Fruit fly (Drosophila melanogaster) whole organism, embryonic: ENCODE data around the gene CG14219.
A peak's percentile ranks its signal among the peaks of the same experiment; 100 is the strongest.

Experiments used
- Ada2b ChIP-seq: fragments of 200-800 bp; sonication (Bioruptor generic); IDR thresholded peaks from 2 replicates; pipeline ENCODE4 v1.3.6; 2022; ENCODE audit warnings: missing biosample characterization, missing genetic modification characterization
- Adf1 ChIP-seq: fragments of 200-800 bp; sonication (Bioruptor generic); IDR thresholded peaks from 2 replicates; pipeline ENCODE4 v1.3.6; 2022; ENCODE audit warnings: missing biosample characterization, missing genetic modification characterization
- Aef1 ChIP-seq: fragments of 200-800 bp; sonication (Bioruptor generic); IDR thresholded peaks from 3 replicates; pipeline ENCODE4 v1.3.6; 2022; ENCODE audit warnings: missing biosample characterization, missing genetic modification characterization
- CG10147 ChIP-seq: fragments of 200-800 bp; sonication (Bioruptor generic); optimal IDR thresholded peaks from 2 replicates; lab custom pipeline; 2019; ENCODE audit warnings: missing biosample characterization, mild to moderate bottlenecking, missing genetic modification characterization, moderate library complexity
- CG12155 ChIP-seq: fragments of 200-800 bp; sonication (Bioruptor generic); optimal IDR thresholded peaks from 3 replicates; lab custom pipeline; 2016; ENCODE audit warnings: missing biosample characterization, missing genetic modification characterization
- CG14667 ChIP-seq: fragments of 200-800 bp; sonication (Bioruptor generic); IDR thresholded peaks from 2 replicates; pipeline ENCODE4 v1.3.6; 2022; ENCODE audit warnings: missing biosample characterization, missing genetic modification characterization
- CG15479 ChIP-seq: fragments of 200-800 bp; sonication (Bioruptor generic); optimal IDR thresholded peaks from 3 replicates; lab custom pipeline; 2019; ENCODE audit warnings: missing biosample characterization, mild to moderate bottlenecking, missing genetic modification characterization, moderate library complexity
- CG16779 ChIP-seq: fragments of 200-800 bp; sonication (Bioruptor generic); IDR thresholded peaks from 2 replicates; pipeline ENCODE4 v1.3.6; 2022; ENCODE audit warnings: missing biosample characterization, missing genetic modification characterization
- CG17568 ChIP-seq: fragments of 200-800 bp; sonication (Bioruptor generic); optimal IDR thresholded peaks from 2 replicates; lab custom pipeline; 2018; ENCODE audit warnings: missing biosample characterization, mild to moderate bottlenecking, missing genetic modification characterization, moderate library complexity
- CG18599 ChIP-seq: fragments of 200-800 bp; sonication (Bioruptor generic); optimal IDR thresholded peaks from 3 replicates; lab custom pipeline; 2017; ENCODE audit warnings: missing biosample characterization, missing genetic modification characterization, mild to moderate bottlenecking, moderate library complexity, missing genetic modification reagents
- CG32532 ChIP-seq: fragments of 200-800 bp; sonication (Bioruptor generic); IDR thresholded peaks from 2 replicates; pipeline ENCODE4 v1.3.6; 2022; ENCODE audit warnings: missing biosample characterization, missing genetic modification characterization
- CG34376 ChIP-seq: fragments of 200-800 bp; sonication (Bioruptor generic); optimal IDR thresholded peaks from 2 replicates; lab custom pipeline; 2018; ENCODE audit warnings: missing biosample characterization, mild to moderate bottlenecking, missing genetic modification characterization
- CG34422 ChIP-seq: fragments of 200-800 bp; sonication (Bioruptor generic); IDR thresholded peaks from 3 replicates; pipeline ENCODE4 v1.3.6; 2022; ENCODE audit warnings: missing biosample characterization, missing genetic modification characterization
- CG3995 ChIP-seq: fragments of 200-800 bp; sonication (Bioruptor generic); optimal IDR thresholded peaks from 3 replicates; lab custom pipeline; 2016; ENCODE audit warnings: missing biosample characterization, missing genetic modification characterization
- CG4617 ChIP-seq: fragments of 200-800 bp; sonication (Bioruptor generic); optimal IDR thresholded peaks from 3 replicates; lab custom pipeline; 2016; ENCODE audit warnings: missing biosample characterization, missing genetic modification characterization, borderline replicate concordance
- CG5953 ChIP-seq: fragments of 200-800 bp; sonication (Bioruptor generic); IDR thresholded peaks from 2 replicates; pipeline ENCODE4 v1.3.6; 2022; ENCODE audit warnings: missing biosample characterization, missing genetic modification characterization
- CG6654 ChIP-seq: fragments of 200-800 bp; sonication (Bioruptor generic); optimal IDR thresholded peaks from 2 replicates; lab custom pipeline; 2017; ENCODE audit warnings: missing biosample characterization, mild to moderate bottlenecking, missing genetic modification characterization
- CG9215 ChIP-seq: fragments of 200-800 bp; sonication (Bioruptor generic); IDR thresholded peaks from 2 replicates; pipeline ENCODE4 v1.3.6; 2022; ENCODE audit warnings: missing biosample characterization, missing genetic modification characterization
- CHES-1-like ChIP-seq: fragments of 200-800 bp; sonication (Bioruptor generic); optimal IDR thresholded peaks from 2 replicates; lab custom pipeline; 2016; ENCODE audit warnings: missing biosample characterization, missing genetic modification characterization
- Dll ChIP-seq: fragments of 200-800 bp; sonication (Bioruptor generic); IDR thresholded peaks from 4 replicates; pipeline ENCODE4 v1.3.6; 2022; ENCODE audit warnings: missing biosample characterization, missing genetic modification characterization; ENCODE audit not compliant: partially characterized antibody
- Fer2 ChIP-seq: fragments of 200-800 bp; sonication (Bioruptor generic); optimal IDR thresholded peaks from 2 replicates; lab custom pipeline; 2018; ENCODE audit warnings: missing biosample characterization, mild to moderate bottlenecking, missing genetic modification characterization, moderate library complexity
- Hey ChIP-seq: fragments of 200-800 bp; sonication (Bioruptor generic); optimal IDR thresholded peaks from 3 replicates; lab custom pipeline; 2018; ENCODE audit warnings: missing biosample characterization, mild to moderate bottlenecking, missing genetic modification characterization
- Hr39 ChIP-seq: fragments of >200 bp; optimal IDR thresholded peaks from 2 replicates; lab custom pipeline; 2017
- NC2α ChIP-seq: fragments of 200-800 bp; sonication (Bioruptor generic); optimal IDR thresholded peaks from 2 replicates; lab custom pipeline; 2016; ENCODE audit warnings: missing biosample characterization, missing genetic modification characterization
- Nf-YB ChIP-seq: fragments of 200-800 bp; sonication (Bioruptor generic); optimal IDR thresholded peaks from 3 replicates; lab custom pipeline; 2019; ENCODE audit warnings: missing biosample characterization, mild to moderate bottlenecking, missing genetic modification characterization, moderate library complexity
- Oaz ChIP-seq: fragments of 200-800 bp; sonication (Bioruptor generic); IDR thresholded peaks from 2 replicates; pipeline ENCODE4 v1.3.6; 2022; ENCODE audit warnings: missing biosample characterization, missing genetic modification characterization
- Optix ChIP-seq: fragments of 200-800 bp; sonication (Bioruptor generic); IDR thresholded peaks from 3 replicates; pipeline ENCODE4 v1.3.6; 2022; ENCODE audit warnings: missing biosample characterization, missing genetic modification characterization
- PHDP ChIP-seq: fragments of 200-800 bp; sonication (Bioruptor generic); optimal IDR thresholded peaks from 3 replicates; lab custom pipeline; 2018; ENCODE audit warnings: missing biosample characterization, mild to moderate bottlenecking, missing genetic modification characterization, moderate library complexity
- Sin3A ChIP-seq: fragments of >200 bp; optimal IDR thresholded peaks from 2 replicates; lab custom pipeline; 2018
- Trl ChIP-seq, 3 experiments: fragments of >200 bp in 2 of 3; fragments of 200-800 bp in 1 of 3; sonication (Bioruptor generic) in 1 of 3; optimal IDR thresholded peaks; 2 replicates in 1 of 3; 3 replicates in 2 of 3; lab custom pipeline; 2016 to 2017; ENCODE audit warnings: missing biosample characterization in 1 of 3, missing genetic modification characterization in 1 of 3
- YL-1 ChIP-seq: fragments of 200-800 bp; sonication (Bioruptor generic); optimal IDR thresholded peaks from 3 replicates; lab custom pipeline; 2017; ENCODE audit warnings: missing biosample characterization, mild to moderate bottlenecking, missing genetic modification characterization
- amos ChIP-seq: fragments of 200-800 bp; sonication (Bioruptor generic); IDR thresholded peaks from 2 replicates; pipeline ENCODE4 v1.3.6; 2022; ENCODE audit warnings: missing biosample characterization, missing genetic modification characterization; ENCODE audit not compliant: partially characterized antibody
- bbx ChIP-seq: fragments of 200-800 bp; sonication (Bioruptor generic); IDR thresholded peaks from 2 replicates; pipeline ENCODE4 v1.3.6; 2022; ENCODE audit warnings: missing biosample characterization, missing genetic modification characterization; ENCODE audit not compliant: partially characterized antibody
- ci ChIP-seq: fragments of 200-800 bp; sonication (Bioruptor generic); IDR thresholded peaks from 3 replicates; pipeline ENCODE4 v1.3.6; 2022; ENCODE audit warnings: missing biosample characterization, missing genetic modification characterization
- croc ChIP-seq: fragments of 200-800 bp; sonication (Bioruptor generic); conservative IDR thresholded peaks from 3 replicates; pipeline ENCODE4 v1.3.6; 2022; ENCODE audit warnings: missing biosample characterization, missing genetic modification characterization
- danr ChIP-seq: fragments of 200-800 bp; sonication (Bioruptor generic); IDR thresholded peaks from 2 replicates; pipeline ENCODE4 v1.3.6; 2022; ENCODE audit warnings: missing biosample characterization, missing genetic modification characterization
- ftz-f1 ChIP-seq: fragments of 200-800 bp; sonication (Bioruptor generic); optimal IDR thresholded peaks from 2 replicates; lab custom pipeline; 2016; ENCODE audit warnings: missing biosample characterization, missing genetic modification characterization
- gt ChIP-seq: fragments of 200-800 bp; sonication (Bioruptor generic); IDR thresholded peaks from 2 replicates; pipeline ENCODE4 v1.3.6; 2022; ENCODE audit warnings: missing biosample characterization, missing genetic modification characterization
- her ChIP-seq: fragments of 200-800 bp; sonication (Bioruptor generic); optimal IDR thresholded peaks from 2 replicates; lab custom pipeline; 2016; ENCODE audit warnings: missing biosample characterization, missing genetic modification characterization
- lmd ChIP-seq: fragments of 200-800 bp; sonication (Bioruptor generic); IDR thresholded peaks from 2 replicates; pipeline ENCODE4 v1.3.6; 2022; ENCODE audit warnings: missing biosample characterization, missing genetic modification characterization
- mam ChIP-seq: fragments of 200-800 bp; sonication (Bioruptor generic); optimal IDR thresholded peaks from 3 replicates; lab custom pipeline; 2016; ENCODE audit warnings: missing biosample characterization, missing genetic modification characterization
- nerfin-1 ChIP-seq: fragments of 200-800 bp; sonication (Bioruptor generic); optimal IDR thresholded peaks from 3 replicates; lab custom pipeline; 2019; ENCODE audit warnings: missing biosample characterization, mild to moderate bottlenecking, missing genetic modification characterization, moderate library complexity
- nom ChIP-seq: fragments of 200-800 bp; sonication (Bioruptor generic); optimal IDR thresholded peaks from 2 replicates; lab custom pipeline; 2017; ENCODE audit warnings: missing biosample characterization, missing genetic modification characterization, mild to moderate bottlenecking, moderate library complexity, missing genetic modification reagents
- prd ChIP-seq, 3 experiments: fragments of >200 bp in 2 of 3; fragments of 200-800 bp in 1 of 3; sonication (Bioruptor generic) in 1 of 3; optimal IDR thresholded peaks in 2 of 3; IDR thresholded peaks in 1 of 3; 2 replicates in 2 of 3; 3 replicates in 1 of 3; pipeline versions ENCODE4 v1.3.6 to Lab custom; 2017 to 2022; ENCODE audit warnings: missing biosample characterization in 1 of 3, missing genetic modification characterization in 1 of 3
- psq ChIP-seq: fragments of 200-800 bp; sonication (Bioruptor generic); optimal IDR thresholded peaks from 2 replicates; lab custom pipeline; 2017; ENCODE audit warnings: missing biosample characterization, missing genetic modification characterization
- unpg ChIP-seq: fragments of 200-800 bp; sonication (Bioruptor generic); optimal IDR thresholded peaks from 3 replicates; lab custom pipeline; 2018; ENCODE audit warnings: missing biosample characterization, mild to moderate bottlenecking, missing genetic modification characterization, moderate library complexity
- wdn ChIP-seq: fragments of 200-800 bp; sonication (Bioruptor generic); IDR thresholded peaks from 2 replicates; pipeline ENCODE4 v1.3.6; 2022; ENCODE audit warnings: missing biosample characterization, missing genetic modification characterization
- zen2 ChIP-seq: fragments of 200-800 bp; sonication (Bioruptor generic); IDR thresholded peaks from 3 replicates; pipeline ENCODE4 v1.3.6; 2022; ENCODE audit warnings: missing biosample characterization, missing genetic modification characterization; ENCODE audit not compliant: partially characterized antibody

CG14219 gene

dm6 chrX:19637002-19637420, 47.0 kb upstream of the CG14219 start (continued):
- 0 out of 2 replicates have a peak, but pooled peaks have one; percentile 24 for TF ChIP-seq bbx (GFP tag; lab: Robert Waterston, UW)
- peak; percentile 51 for TF ChIP-seq YL-1
- TF ChIP-seq CG6654, result no peak
- no peak for TF ChIP-seq CG4617 (GFP tag; lab: Kevin White, UChicago)
- no peak for TF ChIP-seq her (GFP tag; lab: Kevin White, UChicago)
- peak; percentile 69 for TF ChIP-seq psq (GFP tag; lab: Kevin White, UChicago)
- TF ChIP-seq NC2α (GFP tag; lab: Kevin White, UChicago), result no peak

- TF ChIP-seq YL-1 (peak; percentile 44), CG32532 (no peak; the same call in 1 of the 2 replicates), unpg (GFP tag; lab: Kevin White, UChicago) (no peak), CG5953 (GFP tag; lab: Robert Waterston, UW) (no peak), CG16779 (no peak), CG18599 (GFP tag; lab: Kevin White, UChicago) (no peak), ci (GFP tag; lab: Robert Waterston, UW) (peak; percentile 70; the same call in 2 of the 3 replicates), CG3995 (GFP tag; lab: Kevin White, UChicago) (no peak), CG15479 (GFP tag; lab: Kevin White, UChicago) (peak; percentile 55), CG34376 (GFP tag; lab: Kevin White, UChicago) (peak; percentile 43), amos (GFP tag; lab: Robert Waterston, UW) (peak; percentile 51; the same call in 1 of the 2 replicates), CHES-1-like (GFP tag; lab: Kevin White, UChicago) (no peak), Fer2 (no peak), croc (no peak), Oaz (no peak), nerfin-1 (tag; lab: Kevin White, UChicago) (peak; percentile 20), prd (optimal IDR thresholded peaks at IDR 0.05; lab: Kevin White, UChicago) (no peak), prd (GFP tag; IDR thresholded peaks at IDR 0.05; lab: Robert Waterston, UW) (no peak), Nf-YB (GFP tag; lab: Kevin White, UChicago) (no peak), CG34422 (peak; percentile 75; the same call in 1 of the 3 replicates), Trl (optimal IDR thresholded peaks at IDR 0.05; lab: Kevin White, UChicago) (peak; percentile 84 to 92), Trl (GFP tag; optimal IDR thresholded peaks at IDR 0.05; lab: Kevin White, UChicago) (no peak), wdn (no peak), Ada2b (GFP tag; lab: Robert Waterston, UW) (no peak), Hr39 (lab: Kevin White, UChicago) (no peak), PHDP (tag; lab: Kevin White, UChicago) (no peak), CG12155 (GFP tag; lab: Kevin White, UChicago) (peak; percentile 51), Dll (GFP tag; lab: Robert Waterston, UW) (0 out of 4 replicates have a peak, but pooled peaks have one; percentile 28), bbx (GFP tag; lab: Robert Waterston, UW) (peak; percentile 47), CG14667 (no peak), ftz-f1 (GFP tag; lab: Kevin White, UChicago) (peak; percentile 25), zen2 (GFP tag; lab: Robert Waterston, UW) (peak; percentile 53; the same call in 2 of the 3 replicates), gt (GFP tag; lab: Robert Waterston, UW) (no peak), danr (GFP tag; lab: Robert Waterston, UW) (no peak), CG10147 (no peak), Adf1 (GFP tag; lab: Robert Waterston, UW) (peak; percentile 87), mam (no peak), Optix (no peak), CG9215 (GFP tag; lab: Robert Waterston, UW) (peak; percentile 78), CG17568 (GFP tag; lab: Kevin White, UChicago) (no peak), lmd (GFP tag; lab: Robert Waterston, UW) (no peak), Aef1 (GFP tag; lab: Robert Waterston, UW) (peak; percentile 67), Hey (tag; lab: Kevin White, UChicago) (no peak), Sin3A (lab: Kevin White, UChicago) (no peak), nom (peak; percentile 62)
Observed at dm6 chrX:19631365-19631832, 41.4 kb upstream of the CG14219 start.
